Worm (Caenorhabditis elegans): ENCODE measurements around the gene pitr-2.

- TF ChIP-seq elt-4 (tag; optimal IDR thresholded peaks at IDR 0.05) (no peak), dve-1 (tag; optimal IDR thresholded peaks at IDR 0.05) (no peak), ets-4 (tag; optimal IDR thresholded peaks at IDR 0.05) (no peak)
Measured at ce11 chrV:9092209-9092608, 45.3 kb downstream of the pitr-2 start, which contains the start of gene T27E4.1.
